Worm (Caenorhabditis elegans) whole organism, L3 larva: ENCODE measurements around the gene cyn-1.

Experiments used
- aly-2 ChIP-seq: fragments of 150-350 bp; optimal IDR thresholded peaks from 2 replicates; lab custom pipeline; 2014; ENCODE audit warnings: missing biosample characterization, missing genetic modification characterization
- ceh-28 ChIP-seq: fragments of 150-350 bp; optimal IDR thresholded peaks from 2 replicates; lab custom pipeline; 2014; ENCODE audit warnings: missing biosample characterization, missing genetic modification reagents, missing genetic modification characterization
- ceh-9 ChIP-seq: sonication (generic microtip); optimal IDR thresholded peaks from 2 replicates; lab custom pipeline; 2018; ENCODE audit warnings: missing biosample characterization, missing genetic modification characterization
- elt-2 ChIP-seq: sonication (generic microtip); optimal IDR thresholded peaks from 2 replicates; lab custom pipeline; 2016; ENCODE audit warnings: missing genetic modification reagents, mild to moderate bottlenecking, missing genetic modification characterization, missing compliant biosample characterization
- elt-3 ChIP-seq, 3 experiments: fragments of 150-350 bp in 1 of 3; sonication (generic microtip) in 2 of 3; optimal IDR thresholded peaks; 2 replicates in 2 of 3; 4 replicates in 1 of 3; lab custom pipeline; 2014 to 2017; ENCODE audit warnings: missing biosample characterization in 3 of 3, missing genetic modification characterization in 3 of 3
- eor-1 ChIP-seq, 2 experiments: fragments of 150-350 bp; optimal IDR thresholded peaks; 2 replicates each; lab custom pipeline; 2014 to 2018; ENCODE audit warnings: missing biosample characterization in 2 of 2, missing genetic modification characterization in 2 of 2
- fkh-10 ChIP-seq: sonication (generic microtip); optimal IDR thresholded peaks from 2 replicates; lab custom pipeline; 2017; ENCODE audit warnings: missing biosample characterization, missing genetic modification reagents, missing genetic modification characterization
- hmg-11 ChIP-seq: sonication (generic microtip); optimal IDR thresholded peaks from 2 replicates; lab custom pipeline; 2016; ENCODE audit warnings: missing genetic modification characterization, missing compliant biosample characterization
- jun-1 ChIP-seq: fragments of 150-350 bp; optimal IDR thresholded peaks from 2 replicates; lab custom pipeline; 2014; ENCODE audit warnings: missing biosample characterization, missing genetic modification reagents, missing genetic modification characterization
- lin-39 ChIP-seq: fragments of 150-350 bp; optimal IDR thresholded peaks from 2 replicates; lab custom pipeline; 2018; ENCODE audit warnings: missing biosample characterization, missing genetic modification reagents, missing genetic modification characterization
- nfya-1 ChIP-seq: sonication (generic microtip); optimal IDR thresholded peaks from 2 replicates; lab custom pipeline; 2017; ENCODE audit warnings: missing genetic modification characterization, mild to moderate bottlenecking, missing compliant biosample characterization, antibody characterized with exemption, moderate library complexity; ENCODE audit not compliant: insufficient read depth
- nhr-11 ChIP-seq: fragments of 150-350 bp; optimal IDR thresholded peaks from 2 replicates; lab custom pipeline; 2014; ENCODE audit warnings: missing biosample characterization, missing genetic modification characterization
- nhr-12 ChIP-seq: fragments of 150-350 bp; optimal IDR thresholded peaks from 2 replicates; lab custom pipeline; 2014; ENCODE audit warnings: missing biosample characterization, missing genetic modification characterization
- nhr-76 ChIP-seq: fragments of 150-350 bp; sonication (generic microtip); optimal IDR thresholded peaks from 5 replicates; lab custom pipeline; 2014; ENCODE audit warnings: missing biosample characterization, missing genetic modification characterization
- nhr-77 ChIP-seq: fragments of 150-350 bp; optimal IDR thresholded peaks from 2 replicates; lab custom pipeline; 2014; ENCODE audit warnings: missing biosample characterization, missing genetic modification characterization
- sea-2 ChIP-seq: fragments of 150-350 bp; sonication (generic microtip); optimal IDR thresholded peaks from 4 replicates; lab custom pipeline; 2014; ENCODE audit warnings: missing biosample characterization, missing genetic modification reagents, missing genetic modification characterization
- skn-1 ChIP-seq: fragments of 150-350 bp; optimal IDR thresholded peaks from 2 replicates; lab custom pipeline; 2014; ENCODE audit warnings: missing biosample characterization, missing genetic modification characterization
- snpc-4 ChIP-seq: fragments of 150-350 bp; optimal IDR thresholded peaks from 2 replicates; lab custom pipeline; 2014; ENCODE audit warnings: missing biosample characterization, missing genetic modification characterization
- zag-1 ChIP-seq: fragments of 150-350 bp; optimal IDR thresholded peaks from 2 replicates; lab custom pipeline; 2014; ENCODE audit warnings: missing biosample characterization, missing genetic modification characterization
- ztf-4 ChIP-seq: fragments of 150-350 bp; optimal IDR thresholded peaks from 2 replicates; lab custom pipeline; 2014; ENCODE audit warnings: missing biosample characterization, missing genetic modification characterization

cyn-1 gene

ce11 chrV:14405647-14406046 is 49.8 kb downstream of the cyn-1 start:
- no peak for TF ChIP-seq elt-3 (tag; optimal IDR thresholded peaks at IDR 0.05; lab: Kevin White, UChicago)
- TF ChIP-seq jun-1 = no peak
- no peak for TF ChIP-seq ceh-9
- no peak for TF ChIP-seq fkh-10 (GFP tag; lab: Kevin White, UChicago)
- TF ChIP-seq hmg-11 (tag; lab: Kevin White, UChicago) = no peak
- no peak for TF ChIP-seq elt-2 (tag; lab: Kevin White, UChicago)
- TF ChIP-seq nhr-77 = no peak
- no peak for TF ChIP-seq sea-2 (GFP tag; lab: Kevin White, UChicago)
- TF ChIP-seq skn-1 = no peak
- TF ChIP-seq nhr-11 (tag; lab: Kevin White, UChicago) = no peak
- no peak for TF ChIP-seq nhr-76 (tag; lab: Kevin White, UChicago)
- TF ChIP-seq nfya-1 (tag; lab: Kevin White, UChicago) = no peak
- TF ChIP-seq lin-39 (tag; lab: Kevin White, UChicago) = no peak
- no peak for TF ChIP-seq aly-2
- no peak for TF ChIP-seq eor-1 (tag; optimal IDR thresholded peaks at IDR 0.05; lab: Kevin White, UChicago)
- no peak for TF ChIP-seq ceh-28 (tag; lab: Kevin White, UChicago)
- no peak for TF ChIP-seq ztf-4 (tag; lab: Kevin White, UChicago)
- TF ChIP-seq snpc-4 (tag; lab: Kevin White, UChicago) = no peak
- TF ChIP-seq nhr-12 (tag; lab: Kevin White, UChicago) = no peak
- no peak for TF ChIP-seq zag-1
